Fruit fly (Drosophila melanogaster): ENCODE results near the gene Coq8.

Gene Coq8

DNA sequence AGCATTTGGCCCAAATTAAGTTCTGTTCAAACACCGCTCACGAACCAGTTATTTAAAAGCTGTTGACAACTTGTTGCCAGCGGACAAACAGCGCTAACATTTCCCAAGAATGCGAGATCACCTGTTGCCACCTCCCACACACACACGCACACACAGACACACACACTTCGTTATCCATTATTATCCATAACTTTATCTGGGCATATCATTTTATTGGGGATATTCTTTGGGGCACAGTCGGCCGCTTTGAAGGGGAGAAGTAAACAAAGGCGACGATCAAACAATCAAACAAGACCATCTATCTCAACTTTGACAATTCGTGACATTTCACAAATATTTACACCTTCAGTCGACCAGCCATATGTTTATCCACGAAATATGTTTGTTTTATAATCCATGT, 11.8 kb downstream of the Coq8 start (continued):
- TF ChIP-seq CG6765 (GFP tag; optimal IDR thresholded peaks at IDR 0.05) (no peak), onecut (GFP tag; IDR thresholded peaks at IDR 0.05) (peak; percentile 23; the same call in 1 of the 2 replicates), D (optimal IDR thresholded peaks at IDR 0.05) (no peak), D (GFP tag; optimal IDR thresholded peaks at IDR 0.05) (peak; percentile 28), CG12104 (GFP tag; optimal IDR thresholded peaks at IDR 0.05) (peak; percentile 2), stc (GFP tag; IDR thresholded peaks at IDR 0.05) (no peak; the same call in 1 of the 2 replicates), az2 (GFP tag; optimal IDR thresholded peaks at IDR 0.05) (no peak), CG3065 (GFP tag; optimal IDR thresholded peaks at IDR 0.05) (no peak), gce (GFP tag; IDR thresholded peaks at IDR 0.05) (no peak), Sry-β (GFP tag; optimal IDR thresholded peaks at IDR 0.05) (no peak), CG30431 (GFP tag; optimal IDR thresholded peaks at IDR 0.05) (no peak), CG8944 (GFP tag; optimal IDR thresholded peaks at IDR 0.05) (no peak), CG9215 (GFP tag; IDR thresholded peaks at IDR 0.05) (no peak), CG18764 (GFP tag; optimal IDR thresholded peaks at IDR 0.05) (peak; percentile 20), CG11723 (GFP tag; optimal IDR thresholded peaks at IDR 0.05) (no peak), Fer2 (tag; optimal IDR thresholded peaks at IDR 0.05) (peak; percentile 15), CG10147 (GFP tag; optimal IDR thresholded peaks at IDR 0.05) (no peak), nau (GFP tag; optimal IDR thresholded peaks at IDR 0.05) (peak; percentile 43), TFAM (GFP tag; optimal IDR thresholded peaks at IDR 0.05) (no peak), CG16863 (GFP tag; optimal IDR thresholded peaks at IDR 0.05) (no peak), CG9797 (GFP tag; optimal IDR thresholded peaks at IDR 0.05) (no peak), Dfd (GFP tag; optimal IDR thresholded peaks at IDR 0.05) (no peak), Med (GFP tag) (peak; percentile 80), slou (GFP tag; optimal IDR thresholded peaks at IDR 0.05) (no peak), CG10543 (GFP tag; optimal IDR thresholded peaks at IDR 0.05) (no peak), vfl (GFP tag; optimal IDR thresholded peaks at IDR 0.05) (no peak), sima (GFP tag; optimal IDR thresholded peaks at IDR 0.05) (no peak), maf-S (GFP tag; optimal IDR thresholded peaks at IDR 0.05) (no peak), CG14050 (GFP tag; IDR thresholded peaks at IDR 0.05) (no peak), CG14965 (GFP tag; optimal IDR thresholded peaks at IDR 0.05; ENCODE audit: borderline replicate concordance) (no peak), Gsc (GFP tag; IDR thresholded peaks at IDR 0.05) (no peak), CG14441 (GFP tag; IDR thresholded peaks at IDR 0.05) (no peak), CG33557 (GFP tag; optimal IDR thresholded peaks at IDR 0.05) (peak; percentile 32), lab (GFP tag; optimal IDR thresholded peaks at IDR 0.05) (peak; percentile 62), Bdp1 (GFP tag; optimal IDR thresholded peaks at IDR 0.05) (no peak), CG4404 (GFP tag; IDR thresholded peaks at IDR 0.05) (no peak), CG10209 (GFP tag; optimal IDR thresholded peaks at IDR 0.05) (peak; percentile 44), br (optimal IDR thresholded peaks at IDR 0.05) (no peak), jumu (GFP tag; optimal IDR thresholded peaks at IDR 0.05) (no peak), CG2116 (GFP tag; optimal IDR thresholded peaks at IDR 0.05) (no peak), CG12299 (tag; optimal IDR thresholded peaks at IDR 0.05) (no peak), odd (GFP tag; optimal IDR thresholded peaks at IDR 0.05) (no peak), crc (GFP tag; optimal IDR thresholded peaks at IDR 0.05) (no peak), CG10565 (GFP tag; optimal IDR thresholded peaks at IDR 0.05) (no peak), CG4854 (GFP tag; optimal IDR thresholded peaks at IDR 0.05) (peak; percentile 7), salm (tag; optimal IDR thresholded peaks at IDR 0.05) (no peak), CG13775 (GFP tag; optimal IDR thresholded peaks at IDR 0.05) (no peak), Dp (GFP tag; optimal IDR thresholded peaks at IDR 0.05) (no peak), HmgD (GFP tag; optimal IDR thresholded peaks at IDR 0.05) (no peak), Tbp (GFP tag; optimal IDR thresholded peaks at IDR 0.05) (no peak), CG12071 (GFP tag; optimal IDR thresholded peaks at IDR 0.05) (peak; percentile 47), Dll (GFP tag; IDR thresholded peaks at IDR 0.05; ENCODE audit: partially characterized antibody) (no peak), HLHmδ (GFP tag; optimal IDR thresholded peaks at IDR 0.05) (no peak)

Measured in whole organism, embryonic.